Worm (Caenorhabditis elegans) whole organism, L1 larva: Measurements from ENCODE around the gene C05E4.12.

Source experiments
- grh-1 ChIP-seq: fragments of 200-800 bp; sonication (Bioruptor generic); IDR thresholded peaks from 2 replicates; pipeline ENCODE4 v1.3.6; 2022; ENCODE audit warnings: missing genetic modification reagents, missing genetic modification characterization, missing compliant biosample characterization
- lin-13 ChIP-seq: fragments of 150-350 bp; optimal IDR thresholded peaks from 2 replicates; lab custom pipeline; 2014; ENCODE audit warnings: missing biosample characterization, missing genetic modification reagents, missing genetic modification characterization

The C05E4.12 gene

DNA sequence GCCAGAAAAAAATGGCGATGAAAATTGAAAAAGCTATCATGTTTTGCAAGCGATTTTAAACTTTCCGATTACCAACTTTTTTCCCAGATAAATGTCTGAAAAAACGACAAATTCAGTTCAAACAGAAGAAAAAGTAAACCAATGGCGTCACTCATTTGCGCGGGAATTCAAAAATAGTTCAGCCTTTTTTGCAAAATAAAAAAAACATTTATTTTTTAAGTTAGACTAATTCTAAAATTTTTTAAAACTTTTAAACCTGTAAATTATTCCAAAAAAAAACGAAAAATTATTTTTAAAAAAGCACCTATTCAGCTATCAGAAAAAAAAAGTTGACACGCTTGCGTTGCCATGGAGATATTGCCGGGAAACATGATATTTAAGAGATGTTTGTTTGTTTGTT is 48.9 kb downstream of the C05E4.12 start, which contains the start of gene cyp-33C11:
cyp-33C11 (minus strand) TSS at position 101 of the 400 bp plus-strand sequence.
- TF ChIP-seq grh-1 (GFP tag; lab: Robert Waterston, UW) (no peak), lin-13 (GFP tag; lab: Kevin White, UChicago) (no peak)
